Fruit fly (Drosophila melanogaster): Measurements from ENCODE around the gene RpS6.
A peak's percentile ranks its signal among the peaks of the same experiment; 100 is the strongest.

Gene RpS6

DNA sequence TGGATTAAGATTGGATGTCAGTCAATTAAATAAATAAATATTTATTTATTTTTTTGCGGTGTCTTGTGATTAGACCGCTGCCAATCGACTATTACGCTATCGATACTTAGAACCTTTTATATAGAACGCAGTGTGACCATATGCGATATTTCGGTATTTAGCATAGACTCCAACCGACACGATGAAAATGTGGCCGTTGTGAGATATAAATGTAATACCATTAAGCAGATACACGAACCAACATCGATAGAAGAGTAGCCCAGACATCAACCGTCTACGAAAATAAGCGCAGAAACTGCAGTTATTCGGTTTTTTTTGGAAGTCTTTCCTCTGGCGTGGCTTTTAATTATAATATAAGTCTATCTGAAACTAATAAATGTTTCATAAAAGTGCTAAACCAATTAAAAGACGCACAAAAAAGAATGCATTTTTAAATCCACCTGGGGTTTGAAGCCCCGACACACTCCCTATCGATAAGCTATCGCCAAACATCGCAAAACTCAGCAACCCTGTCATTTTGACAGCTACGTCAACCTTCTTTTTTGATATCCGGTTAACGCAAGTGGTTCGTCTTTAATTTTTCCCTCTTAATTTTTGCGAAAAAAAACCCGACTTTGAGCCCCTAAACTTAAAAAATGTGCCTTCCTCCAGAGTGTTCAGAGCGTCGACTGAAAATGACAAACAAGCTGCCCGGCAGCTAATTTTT, 32.2 kb upstream of the RpS6 start, which contains the start of the genes Dhdds and RpS14a:
Dhdds (minus strand) TSS at position 142 of the 706 bp plus-strand sequence.
RpS14a (plus strand) TSS at position 533 of the 706 bp plus-strand sequence.
- TF ChIP-seq toe (GFP tag; optimal IDR thresholded peaks at IDR 0.05): no peak
- no peak for TF ChIP-seq CG12768 (GFP tag; optimal IDR thresholded peaks at IDR 0.05)
- TF ChIP-seq CG5204 (GFP tag; optimal IDR thresholded peaks at IDR 0.05): no peak
- peak; percentile 24 for TF ChIP-seq CG7045 (GFP tag; optimal IDR thresholded peaks at IDR 0.05)
- TF ChIP-seq Clk (GFP tag; optimal IDR thresholded peaks at IDR 0.05): no peak
- TF ChIP-seq tj (GFP tag; optimal IDR thresholded peaks at IDR 0.05): peak; percentile 66
- TF ChIP-seq CG33017 (tag; optimal IDR thresholded peaks at IDR 0.05): no peak
- TF ChIP-seq CG1620 (GFP tag; optimal IDR thresholded peaks at IDR 0.05): peak; percentile 64
- TF ChIP-seq CG11617 (GFP tag; optimal IDR thresholded peaks at IDR 0.05): peak; percentile 91
- TF ChIP-seq cic (GFP tag; optimal IDR thresholded peaks at IDR 0.05): no peak
- peak; percentile 96 for TF ChIP-seq CG14711 (tag; optimal IDR thresholded peaks at IDR 0.05)
- TF ChIP-seq CG7101 (tag; optimal IDR thresholded peaks at IDR 0.05): peak; percentile 77
- TF ChIP-seq cnc (optimal IDR thresholded peaks at IDR 0.05): no peak
- TF ChIP-seq pad (GFP tag; optimal IDR thresholded peaks at IDR 0.05): peak; percentile 66
- peak; percentile 84 for TF ChIP-seq Crg-1 (GFP tag; optimal IDR thresholded peaks at IDR 0.05)
- peak; percentile 81 for TF ChIP-seq Mnt (GFP tag; optimal IDR thresholded peaks at IDR 0.05)
- peak; percentile 43 for TF ChIP-seq bab1 (GFP tag; optimal IDR thresholded peaks at IDR 0.05)
- peak; percentile 77 for TF ChIP-seq ovo (GFP tag; optimal IDR thresholded peaks at IDR 0.05)
- TF ChIP-seq Hr96 (GFP tag; optimal IDR thresholded peaks at IDR 0.05): no peak
- no peak for TF ChIP-seq kay (GFP tag; ENCODE audit: borderline replicate concordance)

DNA sequence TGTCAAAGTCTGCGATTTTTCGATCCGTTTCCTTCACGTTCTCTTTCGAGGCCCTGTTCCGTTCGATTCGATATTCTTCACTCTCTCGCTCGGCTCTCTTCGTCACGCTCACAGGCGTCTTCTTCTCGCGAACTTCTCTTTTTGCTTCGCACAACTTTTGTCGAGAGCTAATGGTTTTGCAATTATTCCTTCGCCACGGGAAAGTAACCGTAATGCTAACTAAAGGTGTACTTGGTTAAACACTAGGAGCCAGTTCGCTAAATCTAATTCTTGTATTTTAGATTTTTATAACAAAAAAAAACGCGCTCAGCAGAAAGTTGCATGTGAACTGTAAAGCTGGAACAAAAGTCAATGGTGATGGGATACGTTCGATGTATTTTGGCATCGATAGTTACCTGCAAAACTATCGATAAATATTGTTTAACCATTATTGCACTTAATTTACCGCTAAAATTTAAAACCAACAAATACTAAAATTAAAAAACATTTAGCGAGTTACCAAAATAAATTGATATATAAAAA, 30.0 kb upstream of the RpS6 start, which contains the start of gene mahe:
mahe (minus strand) TSS at position 355 of the 522 bp plus-strand sequence.
- TF ChIP-seq Mnt (GFP tag; optimal IDR thresholded peaks at IDR 0.05) (peak; percentile 72), tj (GFP tag; optimal IDR thresholded peaks at IDR 0.05) (peak; percentile 75), bab1 (GFP tag; optimal IDR thresholded peaks at IDR 0.05) (peak; percentile 55), Clk (GFP tag; optimal IDR thresholded peaks at IDR 0.05) (no peak), CG5204 (GFP tag; optimal IDR thresholded peaks at IDR 0.05) (no peak), CG7101 (tag; optimal IDR thresholded peaks at IDR 0.05) (peak; percentile 26), cic (GFP tag; optimal IDR thresholded peaks at IDR 0.05) (no peak), kay (GFP tag; ENCODE audit: borderline replicate concordance) (no peak), pad (GFP tag; optimal IDR thresholded peaks at IDR 0.05) (no peak), CG14711 (tag; optimal IDR thresholded peaks at IDR 0.05) (peak; percentile 35)

DNA sequence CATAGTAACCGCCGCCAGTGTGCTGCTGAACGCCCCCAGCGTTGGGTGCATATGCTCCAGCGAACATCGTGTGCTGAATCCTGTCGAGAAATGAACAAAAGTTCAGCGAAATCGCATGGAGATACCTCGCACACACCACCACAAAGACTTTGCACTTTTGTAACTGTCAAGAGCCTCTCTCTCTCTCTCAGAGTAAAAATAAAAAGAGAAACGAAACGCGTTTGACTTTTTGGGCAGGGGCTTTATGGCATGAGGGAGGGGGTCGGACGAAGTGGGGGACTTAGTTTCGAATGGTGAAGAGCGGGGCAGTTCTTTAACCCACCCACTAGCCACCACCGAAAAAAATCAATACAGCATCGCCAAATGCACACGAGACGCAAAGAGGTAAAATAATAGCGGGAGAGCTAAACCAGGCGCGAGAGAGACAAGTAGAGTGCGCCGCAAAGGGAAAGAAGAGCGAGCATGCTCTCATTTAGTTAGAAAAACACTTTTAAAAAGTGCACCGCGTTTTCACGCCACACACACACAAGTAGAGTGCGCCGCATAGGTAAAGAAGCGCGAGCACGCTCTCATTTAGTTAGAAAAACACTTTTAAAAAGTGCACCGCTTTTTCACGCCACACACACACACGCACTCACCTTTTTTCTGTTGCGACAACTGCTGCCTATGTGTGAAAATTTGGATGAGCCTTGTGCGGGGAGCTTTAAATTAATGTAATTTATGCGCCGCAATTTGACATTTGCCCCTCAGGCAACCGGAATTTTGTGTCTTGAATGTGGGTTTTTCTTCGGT, 29.3 kb upstream of the RpS6 start:
- TF ChIP-seq CG12768 (GFP tag; optimal IDR thresholded peaks at IDR 0.05) (peak; percentile 6), CG7101 (tag; optimal IDR thresholded peaks at IDR 0.05) (peak; percentile 19), toe (GFP tag; optimal IDR thresholded peaks at IDR 0.05) (no peak), Mnt (GFP tag; optimal IDR thresholded peaks at IDR 0.05) (no peak), pad (GFP tag; optimal IDR thresholded peaks at IDR 0.05) (peak; percentile 25), Hr96 (GFP tag; optimal IDR thresholded peaks at IDR 0.05) (no peak), tj (GFP tag; optimal IDR thresholded peaks at IDR 0.05) (peak; percentile 8)

DNA sequence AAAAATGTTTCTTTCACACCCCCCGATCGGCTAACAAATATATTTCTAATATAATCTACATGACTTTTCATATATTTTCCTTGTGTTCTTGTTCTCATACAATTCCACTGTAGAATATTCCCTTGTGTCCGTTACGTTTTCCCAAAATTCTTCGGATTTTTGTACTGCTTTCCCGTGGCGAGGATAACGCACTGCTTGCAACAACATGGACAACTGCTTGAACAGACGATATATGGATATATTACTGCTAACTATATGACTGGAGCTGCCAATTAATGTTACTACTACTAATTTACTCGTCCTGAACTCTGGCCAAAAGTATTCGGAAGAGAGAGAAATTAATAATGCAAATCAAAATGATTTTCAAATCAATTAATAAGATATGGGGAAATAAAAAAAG, 23.8 kb upstream of the RpS6 start:
- TF ChIP-seq CG33017 (tag; optimal IDR thresholded peaks at IDR 0.05) (no peak), CG7101 (tag; optimal IDR thresholded peaks at IDR 0.05) (no peak), tj (GFP tag; optimal IDR thresholded peaks at IDR 0.05) (no peak), CG12768 (GFP tag; optimal IDR thresholded peaks at IDR 0.05) (no peak), Hr96 (GFP tag; optimal IDR thresholded peaks at IDR 0.05) (no peak), CG5204 (GFP tag; optimal IDR thresholded peaks at IDR 0.05) (no peak), kay (GFP tag; ENCODE audit: borderline replicate concordance) (no peak), CG11617 (GFP tag; optimal IDR thresholded peaks at IDR 0.05) (no peak), toe (GFP tag; optimal IDR thresholded peaks at IDR 0.05) (no peak), Mnt (GFP tag; optimal IDR thresholded peaks at IDR 0.05) (no peak), CG14711 (tag; optimal IDR thresholded peaks at IDR 0.05) (no peak), Clk (GFP tag; optimal IDR thresholded peaks at IDR 0.05) (no peak), cnc (optimal IDR thresholded peaks at IDR 0.05) (no peak), CG1620 (GFP tag; optimal IDR thresholded peaks at IDR 0.05) (no peak), pad (GFP tag; optimal IDR thresholded peaks at IDR 0.05) (no peak), ovo (GFP tag; optimal IDR thresholded peaks at IDR 0.05) (no peak)

DNA sequence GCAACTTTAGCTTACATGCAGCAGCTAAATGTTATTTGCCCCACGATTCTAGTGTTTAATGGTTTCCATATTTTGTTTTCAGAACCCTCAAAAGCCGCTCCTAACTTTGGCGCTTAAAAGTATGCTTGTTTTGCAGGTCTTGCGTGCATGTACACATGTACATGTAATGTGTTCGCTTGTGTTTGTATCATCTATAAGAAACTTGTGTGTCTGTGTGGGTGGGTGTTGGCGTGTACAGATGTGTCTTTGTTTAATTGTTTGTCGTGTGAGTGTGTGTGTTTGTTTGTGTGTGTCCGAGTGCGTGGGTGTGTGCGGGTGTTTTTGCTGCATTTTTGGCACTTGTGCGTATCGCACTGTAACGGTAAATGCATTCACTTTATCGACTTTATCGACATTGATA, 21.9 kb upstream of the RpS6 start:
- TF ChIP-seq CG33017 (tag; optimal IDR thresholded peaks at IDR 0.05): no peak

DNA sequence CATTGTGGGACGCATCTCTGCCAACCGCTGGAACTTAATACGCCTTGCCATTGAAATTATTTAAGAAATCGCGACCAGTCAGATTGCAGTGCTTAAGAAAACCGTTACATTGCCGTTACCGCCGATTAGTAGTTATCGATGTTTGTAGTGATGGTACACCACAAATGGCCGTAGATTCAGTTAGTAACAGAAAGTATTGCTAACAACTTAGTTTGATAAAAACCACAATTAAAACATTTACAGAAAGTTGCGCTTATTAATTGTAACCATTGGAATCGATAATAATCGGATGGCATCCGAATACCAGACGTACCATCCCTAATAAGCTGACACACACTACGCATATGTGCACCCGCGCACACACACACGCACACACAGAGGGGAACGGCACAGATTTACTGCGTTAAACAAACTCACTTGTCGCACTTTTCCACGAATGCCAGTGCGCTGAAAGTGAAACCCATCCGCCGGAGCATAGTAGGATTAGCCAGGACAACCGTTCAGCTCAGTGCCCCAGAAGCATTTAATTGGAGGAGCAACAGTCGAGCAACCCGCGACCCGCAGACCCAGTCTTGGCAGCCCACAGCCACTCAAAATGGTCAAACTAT, 19.1 kb upstream of the RpS6 start, which contains the start of the genes hdm and Ykt6:
hdm (minus strand) TSS at position 51 of the 608 bp plus-strand sequence.
Ykt6 (plus strand) TSS at position 329 of the 608 bp plus-strand sequence.
- peak; percentile 88 for TF ChIP-seq CG1620 (GFP tag; optimal IDR thresholded peaks at IDR 0.05)
- peak; percentile 91 for TF ChIP-seq bab1 (GFP tag; optimal IDR thresholded peaks at IDR 0.05)
- peak; percentile 38 for TF ChIP-seq CG12768 (GFP tag; optimal IDR thresholded peaks at IDR 0.05)
- TF ChIP-seq Clk (GFP tag; optimal IDR thresholded peaks at IDR 0.05): no peak
- peak; percentile 77 for TF ChIP-seq CG11617 (GFP tag; optimal IDR thresholded peaks at IDR 0.05)
- TF ChIP-seq ovo (GFP tag; optimal IDR thresholded peaks at IDR 0.05): peak; percentile 92
- peak; percentile 82 for TF ChIP-seq CG14711 (tag; optimal IDR thresholded peaks at IDR 0.05)
- TF ChIP-seq cic (GFP tag; optimal IDR thresholded peaks at IDR 0.05): peak; percentile 11
- TF ChIP-seq Crg-1 (GFP tag; optimal IDR thresholded peaks at IDR 0.05): peak; percentile 84
- TF ChIP-seq cnc (optimal IDR thresholded peaks at IDR 0.05): no peak
- peak; percentile 84 for TF ChIP-seq CG7101 (tag; optimal IDR thresholded peaks at IDR 0.05)
- peak; percentile 42 for TF ChIP-seq CG33017 (tag; optimal IDR thresholded peaks at IDR 0.05)
- peak; percentile 96 for TF ChIP-seq pad (GFP tag; optimal IDR thresholded peaks at IDR 0.05)
- TF ChIP-seq Hr96 (GFP tag; optimal IDR thresholded peaks at IDR 0.05): no peak
- peak; percentile 72 for TF ChIP-seq tj (GFP tag; optimal IDR thresholded peaks at IDR 0.05)
- peak; percentile 83 for TF ChIP-seq Mnt (GFP tag; optimal IDR thresholded peaks at IDR 0.05)
- TF ChIP-seq kay (GFP tag; ENCODE audit: borderline replicate concordance): no peak
- TF ChIP-seq CG5204 (GFP tag; optimal IDR thresholded peaks at IDR 0.05): no peak
- peak; percentile 86 for TF ChIP-seq toe (GFP tag; optimal IDR thresholded peaks at IDR 0.05)
- no peak for TF ChIP-seq CG7045 (GFP tag; optimal IDR thresholded peaks at IDR 0.05)
